Fruit fly (Drosophila melanogaster) whole organism, prepupa: ENCODE measurements around the gene CG13460.

Experiments
- Blimp-1 ChIP-seq: fragments of 200-800 bp; sonication (Bioruptor generic); optimal IDR thresholded peaks from 3 replicates; lab custom pipeline; 2017; ENCODE audit warnings: missing biosample characterization, missing genetic modification characterization, mild to moderate bottlenecking, moderate library complexity, missing genetic modification reagents
- CG10669 ChIP-seq: fragments of 200-800 bp; sonication (Bioruptor generic); optimal IDR thresholded peaks from 3 replicates; lab custom pipeline; 2018; ENCODE audit warnings: missing biosample characterization, mild to moderate bottlenecking, missing genetic modification characterization, moderate library complexity
- CG11762 ChIP-seq: fragments of 200-800 bp; sonication (Bioruptor generic); optimal IDR thresholded peaks from 3 replicates; lab custom pipeline; 2016; ENCODE audit warnings: missing biosample characterization, missing genetic modification characterization; ENCODE audit not compliant: insufficient read depth
- CG11902 ChIP-seq: fragments of 200-800 bp; sonication (Bioruptor generic); optimal IDR thresholded peaks from 3 replicates; lab custom pipeline; 2016; ENCODE audit warnings: missing biosample characterization, missing genetic modification characterization
- CG15336 ChIP-seq: fragments of 200-800 bp; sonication (Bioruptor generic); IDR thresholded peaks from 2 replicates; pipeline ENCODE4 v1.3.6; 2022; ENCODE audit warnings: missing biosample characterization, missing genetic modification characterization
- CG1621 ChIP-seq: fragments of 200-800 bp; sonication (Bioruptor generic); optimal IDR thresholded peaks from 3 replicates; lab custom pipeline; 2018; ENCODE audit warnings: missing biosample characterization, mild to moderate bottlenecking, missing genetic modification characterization
- CG16779 ChIP-seq: fragments of 200-800 bp; sonication (Bioruptor generic); optimal IDR thresholded peaks from 3 replicates; lab custom pipeline; 2017; ENCODE audit warnings: missing biosample characterization, mild to moderate bottlenecking, missing genetic modification characterization
- CG3032 ChIP-seq: fragments of 200-800 bp; optimal IDR thresholded peaks from 2 replicates; lab custom pipeline; 2019; ENCODE audit warnings: missing biosample characterization, mild to moderate bottlenecking, missing genetic modification characterization, moderate library complexity
- CG31627 ChIP-seq: fragments of 200-800 bp; sonication (Bioruptor generic); optimal IDR thresholded peaks from 3 replicates; lab custom pipeline; 2016; ENCODE audit warnings: missing biosample characterization, missing genetic modification characterization
- CG34406 ChIP-seq: fragments of 200-800 bp; sonication (Bioruptor generic); optimal IDR thresholded peaks from 3 replicates; lab custom pipeline; 2016; ENCODE audit warnings: missing biosample characterization, missing genetic modification characterization
- CG4318 ChIP-seq: fragments of 200-800 bp; sonication (Bioruptor generic); optimal IDR thresholded peaks from 3 replicates; lab custom pipeline; 2017; ENCODE audit warnings: missing biosample characterization, mild to moderate bottlenecking, missing genetic modification characterization
- CG6163 ChIP-seq: fragments of 200-800 bp; sonication (Bioruptor generic); IDR thresholded peaks from 3 replicates; pipeline ENCODE4 v1.3.6; 2022; ENCODE audit warnings: missing biosample characterization, missing genetic modification characterization
- CG6808 ChIP-seq: fragments of 200-800 bp; sonication (Bioruptor generic); optimal IDR thresholded peaks from 3 replicates; lab custom pipeline; 2017; ENCODE audit warnings: missing biosample characterization, missing genetic modification characterization, mild to moderate bottlenecking, moderate library complexity, missing genetic modification reagents
- CG6854 ChIP-seq: fragments of 200-800 bp; sonication (Bioruptor generic); optimal IDR thresholded peaks from 2 replicates; lab custom pipeline; 2017; ENCODE audit warnings: missing biosample characterization, mild to moderate bottlenecking, missing genetic modification characterization
- CG8119 ChIP-seq: fragments of 200-800 bp; sonication (Bioruptor generic); IDR thresholded peaks from 3 replicates; pipeline ENCODE4 v1.3.6; 2022; ENCODE audit warnings: missing biosample characterization, missing genetic modification characterization
- CG8319 ChIP-seq: fragments of 200-800 bp; sonication (Bioruptor generic); optimal IDR thresholded peaks from 3 replicates; lab custom pipeline; 2016; ENCODE audit warnings: missing biosample characterization, missing genetic modification characterization
- CG8632 ChIP-seq: fragments of 200-800 bp; sonication (Bioruptor generic); optimal IDR thresholded peaks from 3 replicates; lab custom pipeline; 2016; ENCODE audit warnings: missing biosample characterization, missing genetic modification characterization
- CG9139 ChIP-seq: fragments of 200-800 bp; sonication (Bioruptor generic); optimal IDR thresholded peaks from 3 replicates; lab custom pipeline; 2017; ENCODE audit warnings: missing biosample characterization, mild to moderate bottlenecking, missing genetic modification characterization
- Eip75B ChIP-seq: fragments of 200-800 bp; sonication (Bioruptor generic); optimal IDR thresholded peaks from 3 replicates; lab custom pipeline; 2016; ENCODE audit warnings: missing biosample characterization, missing genetic modification characterization
- Eip78C ChIP-seq: fragments of 200-800 bp; sonication (Bioruptor generic); peaks from one replicate; lab custom pipeline; 2016; ENCODE audit warnings: missing biosample characterization, missing genetic modification characterization
- Eip93F ChIP-seq: fragments of 200-800 bp; sonication (Bioruptor generic); optimal IDR thresholded peaks from 2 replicates; lab custom pipeline; 2016; ENCODE audit warnings: missing biosample characterization, mild to moderate bottlenecking, missing genetic modification characterization
- Ets96B ChIP-seq: fragments of 200-800 bp; optimal IDR thresholded peaks from 2 replicates; lab custom pipeline; 2019; ENCODE audit warnings: missing biosample characterization, mild to moderate bottlenecking, missing genetic modification characterization, moderate library complexity
- Gug ChIP-seq: fragments of 200-800 bp; sonication (Bioruptor generic); IDR thresholded peaks from 2 replicates; pipeline ENCODE4 v1.3.6; 2022; ENCODE audit warnings: missing biosample characterization, missing genetic modification characterization
- Hr38 ChIP-seq: sonication (Bioruptor generic); optimal IDR thresholded peaks from 2 replicates; lab custom pipeline; 2016; ENCODE audit warnings: missing biosample characterization, missing genetic modification characterization
- OdsH ChIP-seq: fragments of 200-800 bp; sonication (Bioruptor generic); optimal IDR thresholded peaks from 3 replicates; lab custom pipeline; 2016; ENCODE audit warnings: missing biosample characterization, missing genetic modification characterization
- Sox102F ChIP-seq: fragments of 200-800 bp; sonication (Bioruptor generic); optimal IDR thresholded peaks from 2 replicates; lab custom pipeline; 2016; ENCODE audit warnings: missing biosample characterization, mild to moderate bottlenecking, missing genetic modification characterization
- Sox14 ChIP-seq: fragments of 200-800 bp; sonication (Bioruptor generic); optimal IDR thresholded peaks from 3 replicates; lab custom pipeline; 2016; ENCODE audit warnings: missing biosample characterization, missing genetic modification characterization
- Sox15 ChIP-seq: fragments of 200-800 bp; sonication (Bioruptor generic); optimal IDR thresholded peaks from 3 replicates; lab custom pipeline; 2016; ENCODE audit warnings: missing biosample characterization, missing genetic modification characterization
- achi ChIP-seq: fragments of 200-800 bp; sonication (Bioruptor generic); optimal IDR thresholded peaks from 3 replicates; lab custom pipeline; 2016; ENCODE audit warnings: missing biosample characterization, missing genetic modification characterization
- cyc ChIP-seq: fragments of 200-800 bp; sonication (Bioruptor generic); optimal IDR thresholded peaks from 3 replicates; lab custom pipeline; 2016; ENCODE audit warnings: missing biosample characterization, missing genetic modification characterization
- dac ChIP-seq: fragments of 200-800 bp; sonication (Bioruptor generic); optimal IDR thresholded peaks from 2 replicates; lab custom pipeline; 2017; ENCODE audit warnings: missing biosample characterization, mild to moderate bottlenecking, missing genetic modification characterization
- dsx ChIP-seq: fragments of 200-800 bp; optimal IDR thresholded peaks from 3 replicates; lab custom pipeline; 2019; ENCODE audit warnings: missing biosample characterization, mild to moderate bottlenecking, missing genetic modification characterization, moderate library complexity; ENCODE audit not compliant: poor library complexity, severe bottlenecking
- fd59A ChIP-seq: fragments of 200-800 bp; sonication (Bioruptor generic); optimal IDR thresholded peaks from 2 replicates; lab custom pipeline; 2017; ENCODE audit warnings: missing biosample characterization, mild to moderate bottlenecking, missing genetic modification characterization, missing genetic modification reagents
- fd85E ChIP-seq: fragments of 200-800 bp; sonication (Bioruptor generic); optimal IDR thresholded peaks from 3 replicates; lab custom pipeline; 2016; ENCODE audit warnings: missing biosample characterization, missing genetic modification characterization
- lz ChIP-seq: fragments of 200-800 bp; sonication (Bioruptor generic); optimal IDR thresholded peaks from 3 replicates; lab custom pipeline; 2016; ENCODE audit warnings: missing biosample characterization, missing genetic modification characterization
- pdm3 ChIP-seq: fragments of 200-800 bp; sonication (Bioruptor generic); optimal IDR thresholded peaks from 3 replicates; lab custom pipeline; 2016; ENCODE audit warnings: missing biosample characterization, missing genetic modification characterization
- salr ChIP-seq, 2 experiments: fragments of 200-800 bp; sonication (Bioruptor generic); optimal IDR thresholded peaks; 3 replicates each; lab custom pipeline; 2016 to 2018; ENCODE audit warnings: missing biosample characterization in 2 of 2, missing genetic modification characterization in 2 of 2, mild to moderate bottlenecking in 1 of 2
- spab ChIP-seq: fragments of 200-800 bp; sonication (Bioruptor generic); optimal IDR thresholded peaks from 2 replicates; lab custom pipeline; 2017; ENCODE audit warnings: missing biosample characterization, mild to moderate bottlenecking, missing genetic modification characterization, missing genetic modification reagents
- svp ChIP-seq: fragments of 200-800 bp; sonication (Bioruptor generic); peaks from one replicate; lab custom pipeline; 2016; ENCODE audit warnings: missing biosample characterization, missing genetic modification characterization
- topi ChIP-seq: fragments of 200-800 bp; sonication (Bioruptor generic); optimal IDR thresholded peaks from 3 replicates; lab custom pipeline; 2016; ENCODE audit warnings: missing biosample characterization, missing genetic modification characterization

Gene CG13460

dm6 chr3L:15047606-15048005 is 13.9 kb downstream of the CG13460 start:
- TF ChIP-seq Gug (GFP tag; lab: Robert Waterston, UW) = no peak
- TF ChIP-seq CG4318 = no peak
- no peak for TF ChIP-seq CG3032 (tag; lab: Kevin White, UChicago)
- TF ChIP-seq CG6163 (GFP tag; lab: Robert Waterston, UW) = no peak
- TF ChIP-seq Ets96B (tag; lab: Kevin White, UChicago) = no peak
- no peak for TF ChIP-seq topi (GFP tag; lab: Kevin White, UChicago)
- no peak for TF ChIP-seq CG6854 (GFP tag; lab: Kevin White, UChicago)
- TF ChIP-seq CG11762 (GFP tag; lab: Kevin White, UChicago) = no peak
- TF ChIP-seq Sox102F (GFP tag; lab: Kevin White, UChicago) = no peak
- no peak for TF ChIP-seq Eip78C (GFP tag; lab: Kevin White, UChicago)
- TF ChIP-seq svp (GFP tag; lab: Kevin White, UChicago) = no peak
- TF ChIP-seq CG34406 (GFP tag; lab: Kevin White, UChicago) = no peak
- TF ChIP-seq achi (GFP tag; lab: Kevin White, UChicago) = no peak

- TF ChIP-seq Sox15 = no peak
Observed at dm6 chr3L:15045114-15045513, 16.4 kb downstream of the CG13460 start.

- TF ChIP-seq CG1621 (tag; lab: Kevin White, UChicago) (no peak), CG8319 (GFP tag; lab: Kevin White, UChicago) (no peak), cyc (GFP tag; lab: Kevin White, UChicago) (no peak), fd59A (GFP tag; lab: Kevin White, UChicago) (no peak), CG31627 (GFP tag; lab: Kevin White, UChicago) (no peak), CG16779 (tag; lab: Kevin White, UChicago) (no peak)
Observed at dm6 chr3L:15043874-15044336, 17.6 kb downstream of the CG13460 start, which contains the start of gene ind. Gene ind (minus strand): TSS chr3L:15043924.

dm6 chr3L:15043465-15043864 is 18.0 kb downstream of the CG13460 start:
- TF ChIP-seq CG6163 (GFP tag; lab: Robert Waterston, UW) (no peak), dsx (GFP tag; lab: Kevin White, UChicago) (no peak), fd85E (GFP tag; lab: Kevin White, UChicago) (no peak), CG4318 (no peak), fd59A (GFP tag; lab: Kevin White, UChicago) (no peak), CG10669 (no peak), Eip93F (GFP tag; lab: Kevin White, UChicago) (no peak), CG15336 (no peak), Hr38 (GFP tag; lab: Kevin White, UChicago) (no peak), Eip78C (GFP tag; lab: Kevin White, UChicago) (no peak), pdm3 (GFP tag; lab: Kevin White, UChicago) (no peak), topi (GFP tag; lab: Kevin White, UChicago) (no peak), CG9139 (GFP tag; lab: Kevin White, UChicago) (no peak)

dm6 chr3L:15042470-15042869 is 19.0 kb downstream of the CG13460 start, which contains the start of gene Rpn12R:
Gene Rpn12R (minus strand): TSS chr3L:15042570.
- no peak for TF ChIP-seq Blimp-1 (GFP tag; lab: Kevin White, UChicago)
- no peak for TF ChIP-seq CG1621 (tag; lab: Kevin White, UChicago)
- TF ChIP-seq Eip75B (GFP tag; lab: Kevin White, UChicago) = no peak
- no peak for TF ChIP-seq spab
- TF ChIP-seq dac = no peak
- no peak for TF ChIP-seq Gug (GFP tag; lab: Robert Waterston, UW)
- no peak for TF ChIP-seq Eip93F (GFP tag; lab: Kevin White, UChicago)
- TF ChIP-seq CG8632 (GFP tag; lab: Kevin White, UChicago) = no peak
- TF ChIP-seq salr (GFP tag; optimal IDR thresholded peaks at IDR 0.05; lab: Kevin White, UChicago) = no peak
- no peak for TF ChIP-seq Sox14 (GFP tag; lab: Kevin White, UChicago)
- TF ChIP-seq CG8119 (GFP tag; lab: Robert Waterston, UW) = no peak
- TF ChIP-seq CG6808 (GFP tag; lab: Kevin White, UChicago) = no peak
- no peak for TF ChIP-seq CG11902 (GFP tag; lab: Kevin White, UChicago)
- no peak for TF ChIP-seq fd85E (GFP tag; lab: Kevin White, UChicago)
- no peak for TF ChIP-seq OdsH (GFP tag; lab: Kevin White, UChicago)
- no peak for TF ChIP-seq lz (GFP tag; lab: Kevin White, UChicago)
